Fruit fly (Drosophila melanogaster): ENCODE data around the gene CG3223.

The CG3223 gene

dm6 chr3R:7963495-7964132 lies 45.6 kb upstream of the CG3223 start:
- TF ChIP-seq corto (GFP tag; optimal IDR thresholded peaks at IDR 0.05) (peak; percentile 36), Rfx (GFP tag; IDR thresholded peaks at IDR 0.05) (no peak), lbe (GFP tag; optimal IDR thresholded peaks at IDR 0.05) (peak; percentile 31), aop (GFP tag; IDR thresholded peaks at IDR 0.05) (0 out of 2 replicates have a peak, but pooled peaks have one; percentile 23), CG5180 (GFP tag; optimal IDR thresholded peaks at IDR 0.05) (peak; percentile 98), Nf-YB (GFP tag; optimal IDR thresholded peaks at IDR 0.05) (peak; percentile 97), CG9727 (GFP tag; optimal IDR thresholded peaks at IDR 0.05) (no peak), D (optimal IDR thresholded peaks at IDR 0.05) (peak; percentile 68), D (GFP tag; optimal IDR thresholded peaks at IDR 0.05) (no peak), ATbp (GFP tag; optimal IDR thresholded peaks at IDR 0.05) (no peak), CG8478 (optimal IDR thresholded peaks at IDR 0.05) (peak; percentile 83), sd (tag; optimal IDR thresholded peaks at IDR 0.05) (no peak), Opbp (GFP tag; IDR thresholded peaks at IDR 0.05; ENCODE audit: partially characterized antibody) (0 out of 3 replicates have a peak, but pooled peaks have one; percentile 35), CG7372 (GFP tag; IDR thresholded peaks at IDR 0.05) (no peak), cg (GFP tag; optimal IDR thresholded peaks at IDR 0.05) (peak; percentile 94), Nf-YA (GFP tag; IDR thresholded peaks at IDR 0.05) (peak; percentile 66; the same call in 1 of the 2 replicates), Drgx (GFP tag; IDR thresholded peaks at IDR 0.05) (peak; percentile 15; the same call in 1 of the 2 replicates), Sox102F (GFP tag; optimal IDR thresholded peaks at IDR 0.05) (no peak), CG4360 (GFP tag; IDR thresholded peaks at IDR 0.05) (peak; percentile 93), Nf-YC (tag; optimal IDR thresholded peaks at IDR 0.05) (peak; percentile 91), sr (GFP tag; IDR thresholded peaks at IDR 0.05) (peak; percentile 50; the same call in 1 of the 3 replicates)

dm6 chr3R:7964751-7965319 lies 44.4 kb upstream of the CG3223 start:
- peak; percentile 69 for TF ChIP-seq grn (GFP tag; optimal IDR thresholded peaks at IDR 0.05)
- TF ChIP-seq CG5180 (GFP tag; optimal IDR thresholded peaks at IDR 0.05) = peak; percentile 60
- no peak for TF ChIP-seq cas (GFP tag; IDR thresholded peaks at IDR 0.05)
- TF ChIP-seq ara (GFP tag; IDR thresholded peaks at IDR 0.05) = no peak
- peak; percentile 24 for TF ChIP-seq kay (GFP tag; optimal IDR thresholded peaks at IDR 0.05)
- peak; percentile 95 for TF ChIP-seq D19B (GFP tag; optimal IDR thresholded peaks at IDR 0.05)
- TF ChIP-seq CG7556 (GFP tag; optimal IDR thresholded peaks at IDR 0.05) = no peak
- TF ChIP-seq crol (GFP tag; IDR thresholded peaks at IDR 0.05) = peak; percentile 63; the same call in 1 of the 2 replicates
- peak; percentile 69 for TF ChIP-seq exex (tag; optimal IDR thresholded peaks at IDR 0.05)
- TF ChIP-seq CG15696 (tag; optimal IDR thresholded peaks at IDR 0.05) = peak; percentile 13
- no peak for TF ChIP-seq CG12744 (GFP tag; optimal IDR thresholded peaks at IDR 0.05)
- peak; percentile 90 for TF ChIP-seq CG8281 (tag; optimal IDR thresholded peaks at IDR 0.05)
- no peak for TF ChIP-seq CG4424 (GFP tag; optimal IDR thresholded peaks at IDR 0.05)
- TF ChIP-seq z (GFP tag; IDR thresholded peaks at IDR 0.05) = 0 out of 3 replicates have a peak, but pooled peaks have one; percentile 14
- TF ChIP-seq mirr (GFP tag; optimal IDR thresholded peaks at IDR 0.05) = no peak
- TF ChIP-seq lab (GFP tag; optimal IDR thresholded peaks at IDR 0.05) = peak; percentile 27
- peak; percentile 67; the same call in 1 of the 4 replicates for TF ChIP-seq chinmo (GFP tag; IDR thresholded peaks at IDR 0.05; ENCODE audit: partially characterized antibody)
- 0 out of 3 replicates have a peak, but pooled peaks have one; percentile 69 for TF ChIP-seq CG2199 (GFP tag; IDR thresholded peaks at IDR 0.05)
- peak; percentile 82 for TF ChIP-seq CG11504 (tag; optimal IDR thresholded peaks at IDR 0.05)
- no peak for TF ChIP-seq ems (GFP tag; optimal IDR thresholded peaks at IDR 0.05)
- no peak for TF ChIP-seq caup (GFP tag; optimal IDR thresholded peaks at IDR 0.05; ENCODE audit: severe bottlenecking)
- TF ChIP-seq Drgx (GFP tag; IDR thresholded peaks at IDR 0.05) = 0 out of 2 replicates have a peak, but pooled peaks have one; percentile 24
- peak; percentile 6 for TF ChIP-seq cwo (GFP tag; optimal IDR thresholded peaks at IDR 0.05)
- peak; percentile 58 for TF ChIP-seq CG3163 (GFP tag; optimal IDR thresholded peaks at IDR 0.05)
- TF ChIP-seq chm (GFP tag; IDR thresholded peaks at IDR 0.05) = no peak
- peak; percentile 63 for TF ChIP-seq GATAe (GFP tag; conservative IDR thresholded peaks at IDR 0.05)
- no peak for TF ChIP-seq CG2116 (GFP tag; optimal IDR thresholded peaks at IDR 0.05)
- TF ChIP-seq Optix (GFP tag; IDR thresholded peaks at IDR 0.05) = no peak
- peak; percentile 33 for TF ChIP-seq CG6813 (GFP tag; optimal IDR thresholded peaks at IDR 0.05)
